Worm (Caenorhabditis elegans) whole organism, L3 larva: ENCODE results near the gene clec-149.

ENCODE experiments used
- R02D3.7 ChIP-seq: fragments of 150-350 bp; optimal IDR thresholded peaks from 2 replicates; lab custom pipeline; 2014; ENCODE audit warnings: missing biosample characterization, missing genetic modification characterization
- ZK546.5 ChIP-seq: sonication (generic microtip); optimal IDR thresholded peaks from 2 replicates; lab custom pipeline; 2017; ENCODE audit warnings: missing biosample characterization, missing genetic modification characterization
- aly-2 ChIP-seq: fragments of 150-350 bp; optimal IDR thresholded peaks from 2 replicates; lab custom pipeline; 2014; ENCODE audit warnings: missing biosample characterization, missing genetic modification characterization
- ama-1 ChIP-seq: fragments of 150-350 bp; optimal IDR thresholded peaks from 2 replicates; lab custom pipeline; 2018
- ceh-16 ChIP-seq: sonication (generic microtip); optimal IDR thresholded peaks from 2 replicates; lab custom pipeline; 2017; ENCODE audit warnings: missing biosample characterization, missing genetic modification characterization
- ceh-28 ChIP-seq: fragments of 150-350 bp; optimal IDR thresholded peaks from 2 replicates; lab custom pipeline; 2014; ENCODE audit warnings: missing biosample characterization, missing genetic modification reagents, missing genetic modification characterization
- ceh-9 ChIP-seq: sonication (generic microtip); optimal IDR thresholded peaks from 2 replicates; lab custom pipeline; 2018; ENCODE audit warnings: missing biosample characterization, missing genetic modification characterization
- daf-12 ChIP-seq: fragments of 150-350 bp; optimal IDR thresholded peaks from 2 replicates; lab custom pipeline; 2014; ENCODE audit warnings: missing biosample characterization, missing genetic modification reagents, missing genetic modification characterization
- egl-27 ChIP-seq: sonication (generic microtip); optimal IDR thresholded peaks from 4 replicates; lab custom pipeline; 2017; ENCODE audit warnings: missing biosample characterization, missing genetic modification reagents, missing genetic modification characterization
- egl-5 ChIP-seq: fragments of 150-350 bp; optimal IDR thresholded peaks from 2 replicates; lab custom pipeline; 2017; ENCODE audit warnings: missing biosample characterization, missing genetic modification reagents, missing genetic modification characterization, inconsistent platforms
- elt-1 ChIP-seq: fragments of 150-350 bp; optimal IDR thresholded peaks from 2 replicates; lab custom pipeline; 2014; ENCODE audit warnings: missing biosample characterization, missing genetic modification characterization
- elt-2 ChIP-seq: sonication (generic microtip); optimal IDR thresholded peaks from 2 replicates; lab custom pipeline; 2016; ENCODE audit warnings: missing genetic modification reagents, mild to moderate bottlenecking, missing genetic modification characterization, missing compliant biosample characterization
- elt-3 ChIP-seq, 3 experiments: fragments of 150-350 bp in 1 of 3; sonication (generic microtip) in 2 of 3; optimal IDR thresholded peaks; 2 replicates in 2 of 3; 4 replicates in 1 of 3; lab custom pipeline; 2014 to 2017; ENCODE audit warnings: missing biosample characterization in 3 of 3, missing genetic modification characterization in 3 of 3
- eor-1 ChIP-seq, 2 experiments: fragments of 150-350 bp; optimal IDR thresholded peaks; 2 replicates each; lab custom pipeline; 2014 to 2018; ENCODE audit warnings: missing biosample characterization in 2 of 2, missing genetic modification characterization in 2 of 2
- fkh-10 ChIP-seq: sonication (generic microtip); optimal IDR thresholded peaks from 2 replicates; lab custom pipeline; 2017; ENCODE audit warnings: missing biosample characterization, missing genetic modification reagents, missing genetic modification characterization
- fos-1 ChIP-seq: fragments of 150-350 bp; optimal IDR thresholded peaks from 2 replicates; lab custom pipeline; 2014; ENCODE audit warnings: missing biosample characterization, missing genetic modification characterization
- hmg-11 ChIP-seq: sonication (generic microtip); optimal IDR thresholded peaks from 2 replicates; lab custom pipeline; 2016; ENCODE audit warnings: missing genetic modification characterization, missing compliant biosample characterization
- jun-1 ChIP-seq: fragments of 150-350 bp; optimal IDR thresholded peaks from 2 replicates; lab custom pipeline; 2014; ENCODE audit warnings: missing biosample characterization, missing genetic modification reagents, missing genetic modification characterization
- lin-15B ChIP-seq: fragments of 150-350 bp; optimal IDR thresholded peaks from 2 replicates; lab custom pipeline; 2014; ENCODE audit warnings: missing biosample characterization, missing genetic modification characterization
- lin-39 ChIP-seq: fragments of 150-350 bp; optimal IDR thresholded peaks from 2 replicates; lab custom pipeline; 2018; ENCODE audit warnings: missing biosample characterization, missing genetic modification reagents, missing genetic modification characterization
- lsy-12 ChIP-seq: sonication (generic microtip); optimal IDR thresholded peaks from 2 replicates; lab custom pipeline; 2016; ENCODE audit warnings: mild to moderate bottlenecking, missing genetic modification characterization, missing compliant biosample characterization
- mdl-1 ChIP-seq: fragments of 150-350 bp; optimal IDR thresholded peaks from 2 replicates; lab custom pipeline; 2014; ENCODE audit warnings: missing biosample characterization, missing genetic modification characterization
- nfya-1 ChIP-seq: sonication (generic microtip); optimal IDR thresholded peaks from 2 replicates; lab custom pipeline; 2017; ENCODE audit warnings: missing genetic modification characterization, mild to moderate bottlenecking, missing compliant biosample characterization, antibody characterized with exemption, moderate library complexity; ENCODE audit not compliant: insufficient read depth
- nhr-12 ChIP-seq: fragments of 150-350 bp; optimal IDR thresholded peaks from 2 replicates; lab custom pipeline; 2014; ENCODE audit warnings: missing biosample characterization, missing genetic modification characterization
- nhr-237 ChIP-seq: fragments of 150-350 bp; optimal IDR thresholded peaks from 2 replicates; lab custom pipeline; 2014; ENCODE audit warnings: missing biosample characterization, missing genetic modification characterization
- nhr-25 ChIP-seq: sonication (generic microtip); optimal IDR thresholded peaks from 2 replicates; lab custom pipeline; 2017; ENCODE audit warnings: missing biosample characterization, missing genetic modification characterization
- nhr-43 ChIP-seq: sonication (generic microtip); optimal IDR thresholded peaks from 2 replicates; lab custom pipeline; 2016; ENCODE audit warnings: mild to moderate bottlenecking, missing genetic modification characterization, missing compliant biosample characterization; ENCODE audit not compliant: poor library complexity, severe bottlenecking
- nhr-76 ChIP-seq: fragments of 150-350 bp; sonication (generic microtip); optimal IDR thresholded peaks from 5 replicates; lab custom pipeline; 2014; ENCODE audit warnings: missing biosample characterization, missing genetic modification characterization
- pha-4 ChIP-seq: fragments of 150-350 bp; optimal IDR thresholded peaks from 2 replicates; lab custom pipeline; 2014; ENCODE audit warnings: missing biosample characterization, missing genetic modification reagents, missing genetic modification characterization
- pqm-1 ChIP-seq: fragments of 150-350 bp; optimal IDR thresholded peaks from 2 replicates; lab custom pipeline; 2017; ENCODE audit warnings: missing biosample characterization, missing genetic modification characterization, inconsistent platforms
- sea-2 ChIP-seq: fragments of 150-350 bp; sonication (generic microtip); optimal IDR thresholded peaks from 4 replicates; lab custom pipeline; 2014; ENCODE audit warnings: missing biosample characterization, missing genetic modification reagents, missing genetic modification characterization
- snpc-4 ChIP-seq: fragments of 150-350 bp; optimal IDR thresholded peaks from 2 replicates; lab custom pipeline; 2014; ENCODE audit warnings: missing biosample characterization, missing genetic modification characterization
- tbx-2 ChIP-seq: sonication (generic microtip); optimal IDR thresholded peaks from 2 replicates; lab custom pipeline; 2016; ENCODE audit warnings: mild to moderate bottlenecking, missing genetic modification characterization, missing compliant biosample characterization
- unc-39 ChIP-seq: sonication (generic microtip); optimal IDR thresholded peaks from 4 replicates; lab custom pipeline; 2017; ENCODE audit warnings: missing biosample characterization, missing genetic modification characterization
- zag-1 ChIP-seq: fragments of 150-350 bp; optimal IDR thresholded peaks from 2 replicates; lab custom pipeline; 2014; ENCODE audit warnings: missing biosample characterization, missing genetic modification characterization

clec-149 gene

DNA sequence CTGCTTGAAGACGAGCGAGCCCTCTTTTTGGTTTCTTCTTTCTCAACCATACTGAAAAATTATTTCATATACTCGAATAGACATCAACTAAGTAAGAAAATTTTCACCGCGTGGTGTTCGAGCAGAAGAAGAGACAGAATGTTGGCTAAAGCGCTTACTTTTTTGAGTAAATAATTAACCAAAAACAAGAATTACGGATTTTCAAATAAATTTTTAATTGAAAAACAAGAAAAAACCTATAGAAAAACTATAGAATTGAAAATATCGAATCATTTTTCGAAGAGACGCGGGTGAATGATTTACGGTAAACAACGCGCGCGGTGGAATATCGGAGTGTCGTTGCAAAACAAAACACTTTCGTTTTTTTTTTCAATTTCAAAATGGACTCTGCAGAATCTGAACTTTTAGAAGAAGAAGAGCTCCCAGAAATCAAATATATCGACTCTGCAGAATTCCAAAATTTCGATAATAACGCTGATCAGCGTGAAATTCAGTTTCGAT is 30.9 kb downstream of the clec-149 start, which contains the start of the genes rnp-5 and tag-51:
Gene rnp-5, minus strand, starts transcription at position 51 of the 501 bp plus-strand sequence.
Gene tag-51, plus strand, starts transcription at position 363 of the 501 bp plus-strand sequence.
- TF ChIP-seq ceh-16 (no peak), ceh-28 (tag; lab: Kevin White, UChicago) (no peak), ama-1 (lab: Kevin White, UChicago) (no peak), R02D3.7 (peak; percentile 51), lin-15B (peak; percentile 21), pha-4 (tag; lab: Kevin White, UChicago) (peak; percentile 53), mdl-1 (tag; lab: Kevin White, UChicago) (no peak), nhr-43 (no peak), nfya-1 (tag; lab: Kevin White, UChicago) (no peak)

DNA sequence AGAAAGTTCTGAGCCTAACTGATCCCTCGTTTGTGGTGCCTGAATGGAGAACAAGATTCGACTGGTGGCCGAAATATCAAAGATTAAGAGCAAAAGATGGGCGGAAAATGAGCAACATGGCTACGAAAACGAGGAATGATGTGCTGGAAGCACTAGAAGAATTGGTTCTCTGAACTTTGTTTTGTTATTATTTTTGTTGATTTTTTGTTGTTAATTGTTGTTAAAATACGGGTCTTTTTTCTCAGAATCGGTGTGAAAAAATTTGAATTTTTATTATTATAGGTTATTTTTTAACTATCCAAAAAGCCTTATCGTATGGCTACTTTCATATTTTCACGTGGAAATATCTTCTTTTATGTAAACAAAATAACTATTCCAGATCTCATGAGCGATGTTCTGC is 33.2 kb downstream of the clec-149 start, which contains the start of gene K02F3.12:
Gene K02F3.12, plus strand, starts transcription at position 301 of the 400 bp plus-strand sequence.
- no peak for TF ChIP-seq fos-1 (tag; lab: Kevin White, UChicago)
- TF ChIP-seq snpc-4 (tag; lab: Kevin White, UChicago), result no peak
- TF ChIP-seq ceh-9 (tag; lab: Kevin White, UChicago), result no peak
- TF ChIP-seq unc-39, result no peak
- TF ChIP-seq zag-1 (tag; lab: Kevin White, UChicago), result no peak

- TF ChIP-seq egl-27 (tag; lab: Kevin White, UChicago), result no peak
- TF ChIP-seq jun-1, result no peak
- TF ChIP-seq R02D3.7, result no peak
- TF ChIP-seq ceh-16, result no peak
- no peak for TF ChIP-seq fkh-10 (GFP tag; lab: Kevin White, UChicago)
- no peak for TF ChIP-seq nfya-1 (tag; lab: Kevin White, UChicago)
- no peak for TF ChIP-seq ama-1 (lab: Kevin White, UChicago)
Observed at ce11 chrIII:856908-857307, 33.9 kb downstream of the clec-149 start.

DNA sequence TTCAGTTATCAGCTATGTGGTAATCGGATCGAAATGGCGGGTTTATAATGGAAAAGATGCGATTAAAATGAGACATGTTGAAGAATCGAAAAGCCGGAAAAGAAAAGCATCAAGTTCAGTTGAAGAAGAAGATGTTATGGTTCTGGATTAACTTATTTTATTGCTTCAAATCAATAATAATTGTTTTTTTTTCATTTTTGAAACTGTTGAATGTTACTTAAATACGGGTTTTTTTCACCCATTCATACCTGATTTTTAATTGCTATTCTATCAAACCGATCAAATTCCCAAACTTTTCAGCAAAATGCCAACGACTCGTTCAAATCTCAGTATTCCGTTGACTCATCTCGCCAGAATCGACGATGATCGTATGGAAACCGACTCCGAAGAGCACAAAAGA is 36.9 kb downstream of the clec-149 start, which contains the start of gene exos-4.2:
Gene exos-4.2, plus strand, starts transcription at position 301 of the 400 bp plus-strand sequence.
- TF ChIP-seq egl-5 (no peak), pqm-1 (no peak), eor-1 (tag; optimal IDR thresholded peaks at IDR 0.05; lab: Kevin White, UChicago) (no peak), lsy-12 (no peak), lin-15B (no peak), ceh-9 (tag; lab: Kevin White, UChicago) (no peak), ZK546.5 (no peak), elt-1 (tag; lab: Kevin White, UChicago) (no peak), pha-4 (tag; lab: Kevin White, UChicago) (no peak), egl-27 (tag; lab: Kevin White, UChicago) (no peak), ceh-16 (no peak), aly-2 (tag; lab: Kevin White, UChicago) (no peak), nhr-25 (tag; lab: Kevin White, UChicago) (no peak), daf-12 (tag; lab: Kevin White, UChicago) (no peak), nhr-12 (tag; lab: Kevin White, UChicago) (no peak), ceh-28 (tag; lab: Kevin White, UChicago) (no peak)

ce11 chrIII:861819-862356 is 38.9 kb downstream of the clec-149 start, which contains the start of gene arx-4:
TSS of gene arx-4 (plus strand) at chrIII:862306.
- TF ChIP-seq elt-3 (tag; optimal IDR thresholded peaks at IDR 0.05; lab: Kevin White, UChicago) (no peak), tbx-2 (tag; lab: Kevin White, UChicago) (no peak), nhr-237 (no peak), nhr-25 (tag; lab: Kevin White, UChicago) (no peak), ama-1 (lab: Kevin White, UChicago) (no peak), hmg-11 (tag; lab: Kevin White, UChicago) (peak; percentile 10), lin-39 (tag; lab: Kevin White, UChicago) (no peak), jun-1 (no peak), fos-1 (tag; lab: Kevin White, UChicago) (no peak), pha-4 (tag; lab: Kevin White, UChicago) (peak; percentile 88), elt-2 (tag; lab: Kevin White, UChicago) (no peak), nhr-12 (tag; lab: Kevin White, UChicago) (no peak), sea-2 (no peak), nhr-76 (tag; lab: Kevin White, UChicago) (no peak), daf-12 (tag; lab: Kevin White, UChicago) (no peak)
